Worm (Caenorhabditis elegans) whole organism, mixed stage, embryonic: ENCODE data around the gene C27B7.5.

Source experiments
- M03D4.4 ChIP-seq: sonication (generic microtip); optimal IDR thresholded peaks from 2 replicates; lab custom pipeline; 2017; ENCODE audit warnings: mild to moderate bottlenecking, missing genetic modification characterization, missing compliant biosample characterization
- bed-3 ChIP-seq: fragments of 200-800 bp; sonication (Bioruptor generic); optimal IDR thresholded peaks from 3 replicates; lab custom pipeline; 2018; ENCODE audit warnings: mild to moderate bottlenecking, missing genetic modification characterization, moderate library complexity, missing compliant biosample characterization
- blmp-1 ChIP-seq: fragments of 150-350 bp; optimal IDR thresholded peaks from 2 replicates; lab custom pipeline; 2014; ENCODE audit warnings: missing biosample characterization, missing genetic modification characterization
- ceh-39 ChIP-seq: fragments of 150-350 bp; optimal IDR thresholded peaks from 2 replicates; lab custom pipeline; 2014; ENCODE audit warnings: missing biosample characterization, missing genetic modification characterization
- ceh-43 ChIP-seq: fragments of 200-800 bp; sonication (Bioruptor generic); optimal IDR thresholded peaks from 2 replicates; lab custom pipeline; 2018; ENCODE audit warnings: mild to moderate bottlenecking, missing genetic modification characterization, moderate library complexity, missing compliant biosample characterization
- ceh-83 ChIP-seq: fragments of 200-800 bp; sonication (Bioruptor generic); optimal IDR thresholded peaks from 2 replicates; lab custom pipeline; 2018; ENCODE audit warnings: mild to moderate bottlenecking, missing genetic modification characterization, missing compliant biosample characterization
- ces-1 ChIP-seq: fragments of 150-350 bp; optimal IDR thresholded peaks from 2 replicates; lab custom pipeline; 2014; ENCODE audit warnings: missing biosample characterization, missing genetic modification reagents, missing genetic modification characterization
- cnd-1 ChIP-seq: fragments of 200-800 bp; sonication (Bioruptor generic); optimal IDR thresholded peaks from 2 replicates; lab custom pipeline; 2018; ENCODE audit warnings: mild to moderate bottlenecking, missing genetic modification characterization, missing compliant biosample characterization
- drap-1 ChIP-seq: fragments of 200-800 bp; sonication (Bioruptor generic); optimal IDR thresholded peaks from 3 replicates; lab custom pipeline; 2018; ENCODE audit warnings: mild to moderate bottlenecking, missing genetic modification characterization, missing compliant biosample characterization
- elt-1 ChIP-seq: sonication (generic microtip); optimal IDR thresholded peaks from 2 replicates; lab custom pipeline; 2017; ENCODE audit warnings: missing genetic modification characterization, mild to moderate bottlenecking, missing compliant biosample characterization, antibody characterized with exemption, moderate library complexity, borderline replicate concordance; ENCODE audit not compliant: insufficient read depth
- elt-3 ChIP-seq: fragments of 150-350 bp; optimal IDR thresholded peaks from 2 replicates; lab custom pipeline; 2014; ENCODE audit warnings: missing biosample characterization, missing genetic modification characterization
- flh-1 ChIP-seq: fragments of 200-800 bp; sonication (Bioruptor generic); optimal IDR thresholded peaks from 2 replicates; lab custom pipeline; 2018; ENCODE audit warnings: mild to moderate bottlenecking, missing genetic modification characterization, moderate library complexity, missing compliant biosample characterization
- ham-2 ChIP-seq: fragments of 200-800 bp; sonication (Bioruptor generic); optimal IDR thresholded peaks from 2 replicates; lab custom pipeline; 2018; ENCODE audit warnings: mild to moderate bottlenecking, missing genetic modification characterization, missing compliant biosample characterization
- hlh-1 ChIP-seq: fragments of 150-350 bp; optimal IDR thresholded peaks from 2 replicates; lab custom pipeline; 2014; ENCODE audit warnings: missing biosample characterization, missing genetic modification reagents, missing genetic modification characterization
- lin-13 ChIP-seq: fragments of 150-350 bp; optimal IDR thresholded peaks from 2 replicates; lab custom pipeline; 2014; ENCODE audit warnings: missing biosample characterization, missing genetic modification characterization
- lin-32 ChIP-seq: fragments of 200-800 bp; sonication (Bioruptor generic); optimal IDR thresholded peaks from 2 replicates; lab custom pipeline; 2018; ENCODE audit warnings: mild to moderate bottlenecking, missing genetic modification characterization, missing compliant biosample characterization
- lsy-2 ChIP-seq: fragments of 150-350 bp; optimal IDR thresholded peaks from 2 replicates; lab custom pipeline; 2014; ENCODE audit warnings: missing biosample characterization, missing genetic modification characterization
- mab-5 ChIP-seq: fragments of 150-350 bp; optimal IDR thresholded peaks from 2 replicates; lab custom pipeline; 2014; ENCODE audit warnings: missing biosample characterization, missing genetic modification characterization
- mep-1 ChIP-seq: fragments of 150-350 bp; optimal IDR thresholded peaks from 2 replicates; lab custom pipeline; 2017; ENCODE audit warnings: missing biosample characterization, missing genetic modification reagents, missing genetic modification characterization, inconsistent platforms
- mls-2 ChIP-seq: sonication (generic microtip); optimal IDR thresholded peaks from 2 replicates; lab custom pipeline; 2016; ENCODE audit warnings: mild to moderate bottlenecking, missing genetic modification characterization, moderate library complexity, missing compliant biosample characterization
- nhr-12 ChIP-seq: fragments of 150-350 bp; optimal IDR thresholded peaks from 2 replicates; lab custom pipeline; 2014; ENCODE audit warnings: missing biosample characterization, missing genetic modification characterization
- nhr-2 ChIP-seq: fragments of 150-350 bp; optimal IDR thresholded peaks from 2 replicates; lab custom pipeline; 2014; ENCODE audit warnings: missing biosample characterization, missing genetic modification characterization
- nhr-237 ChIP-seq: fragments of 150-350 bp; optimal IDR thresholded peaks from 2 replicates; lab custom pipeline; 2014; ENCODE audit warnings: missing biosample characterization, missing genetic modification characterization
- nhr-76 ChIP-seq: sonication (generic microtip); optimal IDR thresholded peaks from 2 replicates; lab custom pipeline; 2017; ENCODE audit warnings: missing biosample characterization, missing genetic modification characterization
- pha-4 ChIP-seq: fragments of 150-350 bp; optimal IDR thresholded peaks from 2 replicates; lab custom pipeline; 2018; ENCODE audit warnings: missing biosample characterization, missing genetic modification reagents, missing genetic modification characterization
- sem-2 ChIP-seq: fragments of 200-800 bp; sonication (Bioruptor generic); optimal IDR thresholded peaks from 2 replicates; lab custom pipeline; 2018; ENCODE audit warnings: mild to moderate bottlenecking, missing genetic modification characterization, missing compliant biosample characterization
- snpc-4 ChIP-seq: fragments of 150-350 bp; optimal IDR thresholded peaks from 2 replicates; lab custom pipeline; 2014; ENCODE audit warnings: missing biosample characterization, missing genetic modification characterization
- sptf-1 ChIP-seq: sonication (generic microtip); optimal IDR thresholded peaks from 2 replicates; lab custom pipeline; 2017; ENCODE audit warnings: mild to moderate bottlenecking, missing genetic modification characterization, moderate library complexity, missing compliant biosample characterization
- tbx-8 ChIP-seq: fragments of 200-800 bp; sonication (Bioruptor generic); optimal IDR thresholded peaks from 2 replicates; lab custom pipeline; 2018; ENCODE audit warnings: mild to moderate bottlenecking, missing genetic modification characterization, moderate library complexity, missing compliant biosample characterization
- unc-120 ChIP-seq: sonication (generic microtip); optimal IDR thresholded peaks from 2 replicates; lab custom pipeline; 2017; ENCODE audit warnings: missing genetic modification characterization, missing compliant biosample characterization; ENCODE audit not compliant: poor library complexity, severe bottlenecking
- unc-39 ChIP-seq: fragments of 150-350 bp; optimal IDR thresholded peaks from 2 replicates; lab custom pipeline; 2014; ENCODE audit warnings: missing biosample characterization, missing genetic modification characterization
- unc-62 ChIP-seq: fragments of 150-350 bp; optimal IDR thresholded peaks from 2 replicates; lab custom pipeline; 2014; ENCODE audit warnings: missing biosample characterization, missing genetic modification reagents, missing genetic modification characterization
- zip-8 ChIP-seq: fragments of 150-350 bp; optimal IDR thresholded peaks from 2 replicates; lab custom pipeline; 2014; ENCODE audit warnings: missing biosample characterization, missing genetic modification characterization
- ztf-11 ChIP-seq: fragments of 150-350 bp; optimal IDR thresholded peaks from 2 replicates; lab custom pipeline; 2014; ENCODE audit warnings: missing biosample characterization, missing genetic modification characterization

Gene C27B7.5

DNA sequence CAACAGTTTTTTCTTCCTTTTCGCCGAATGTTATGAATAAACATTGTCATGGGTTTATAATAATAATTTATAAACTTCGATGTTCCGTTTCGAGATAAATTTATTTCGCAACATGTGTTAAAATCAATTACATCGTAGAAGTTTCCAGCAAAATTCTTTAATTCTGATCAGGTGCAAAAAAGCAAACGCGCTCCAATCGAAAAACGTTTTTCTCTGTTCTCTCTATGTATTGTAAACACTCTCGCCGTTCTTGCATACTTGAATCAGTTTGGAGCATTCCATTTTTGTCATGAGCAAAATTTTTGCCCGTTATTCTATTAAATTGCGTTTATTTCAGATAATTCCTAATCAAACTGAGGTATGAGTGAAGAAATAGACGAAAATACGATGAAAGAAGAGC lies 7.7 kb upstream of the C27B7.5 start, which contains the start of gene rad-54.L2:
Gene rad-54.L2 (plus strand): TSS at position 332 of the 400 bp plus-strand sequence.
- TF ChIP-seq hlh-1 (tag; lab: Kevin White, UChicago) (peak; percentile 21), unc-39 (tag; lab: Kevin White, UChicago) (no peak), nhr-237 (tag; lab: Kevin White, UChicago) (peak; percentile 58), ceh-83 (GFP tag; lab: Kevin White, UChicago) (no peak), cnd-1 (tag; lab: Kevin White, UChicago) (no peak), mls-2 (tag; lab: Kevin White, UChicago) (no peak), nhr-76 (tag; lab: Kevin White, UChicago) (no peak), lin-13 (tag; lab: Kevin White, UChicago) (no peak), mep-1 (tag; lab: Kevin White, UChicago) (peak; percentile 22), blmp-1 (no peak), unc-120 (tag; lab: Kevin White, UChicago) (peak; percentile 58), ztf-11 (tag; lab: Kevin White, UChicago) (no peak), ceh-39 (tag; lab: Kevin White, UChicago) (peak; percentile 20), drap-1 (GFP tag; lab: Kevin White, UChicago) (no peak), ceh-43 (GFP tag; lab: Kevin White, UChicago) (no peak), mab-5 (tag; lab: Kevin White, UChicago) (no peak), nhr-12 (tag; lab: Kevin White, UChicago) (no peak), unc-62 (GFP tag; lab: Kevin White, UChicago) (no peak), bed-3 (GFP tag; lab: Kevin White, UChicago) (no peak), M03D4.4 (tag; lab: Kevin White, UChicago) (no peak), sptf-1 (no peak), elt-1 (tag; lab: Kevin White, UChicago) (no peak), snpc-4 (no peak), tbx-8 (GFP tag; lab: Kevin White, UChicago) (no peak), ces-1 (GFP tag; lab: Kevin White, UChicago) (peak; percentile 57), lsy-2 (tag; lab: Kevin White, UChicago) (peak; percentile 40), lin-32 (no peak), sem-2 (no peak), ham-2 (GFP tag; lab: Kevin White, UChicago) (no peak), pha-4 (peak; percentile 90)
- TF ChIP-seq, all 35 proteins: peak for 8

ce11 chrIV:8906164-8906563 lies 4.7 kb downstream of the C27B7.5 start, which contains the start of gene C27B7.6:
Gene C27B7.6 (minus strand): TSS chrIV:8906345.
- no peak for TF ChIP-seq elt-1 (tag; lab: Kevin White, UChicago)
- TF ChIP-seq unc-62 (GFP tag; lab: Kevin White, UChicago) = peak; percentile 43
- no peak for TF ChIP-seq nhr-237 (tag; lab: Kevin White, UChicago)
- no peak for TF ChIP-seq ceh-43 (GFP tag; lab: Kevin White, UChicago)
- TF ChIP-seq pha-4 = no peak

DNA sequence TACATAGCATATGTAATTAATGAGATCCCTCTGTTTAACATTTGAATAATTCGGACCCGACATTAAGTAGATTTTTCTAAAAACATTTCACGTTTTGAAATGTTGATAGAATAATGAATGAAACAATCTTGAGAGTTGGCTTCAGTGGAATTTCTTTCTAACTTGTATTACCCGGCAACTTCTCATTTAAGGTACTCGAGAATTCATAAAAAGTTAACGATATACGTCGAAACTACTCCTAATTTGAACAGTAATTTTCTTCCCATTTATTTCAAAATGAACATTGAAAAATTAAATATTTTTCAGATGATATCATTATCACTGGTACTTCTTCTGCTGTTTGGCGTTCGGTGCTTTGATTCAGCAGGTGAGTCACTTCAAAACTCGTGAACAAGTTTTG lies 5.3 kb downstream of the C27B7.5 start, which contains the start of gene C27B7.7:
Gene C27B7.7 (plus strand): TSS at position 301 of the 400 bp plus-strand sequence.
- TF ChIP-seq drap-1 (GFP tag; lab: Kevin White, UChicago) (no peak), ztf-11 (tag; lab: Kevin White, UChicago) (no peak), blmp-1 (no peak), nhr-2 (no peak), sptf-1 (no peak), flh-1 (GFP tag; lab: Kevin White, UChicago) (no peak), nhr-237 (tag; lab: Kevin White, UChicago) (no peak), nhr-12 (tag; lab: Kevin White, UChicago) (no peak), ham-2 (GFP tag; lab: Kevin White, UChicago) (no peak), cnd-1 (tag; lab: Kevin White, UChicago) (no peak), mep-1 (tag; lab: Kevin White, UChicago) (no peak), lsy-2 (tag; lab: Kevin White, UChicago) (no peak), bed-3 (GFP tag; lab: Kevin White, UChicago) (no peak), lin-32 (no peak), pha-4 (no peak), snpc-4 (no peak), sem-2 (no peak), ceh-39 (tag; lab: Kevin White, UChicago) (no peak), zip-8 (no peak)
- TF ChIP-seq, all 35 proteins: peak for 0

ce11 chrIV:8914187-8914586 lies 12.7 kb downstream of the C27B7.5 start:
- no peak for TF ChIP-seq bed-3 (GFP tag; lab: Kevin White, UChicago)
- TF ChIP-seq M03D4.4 (tag; lab: Kevin White, UChicago) = no peak
- TF ChIP-seq zip-8 = peak; percentile 31
- TF ChIP-seq lin-13 (tag; lab: Kevin White, UChicago) = no peak
- no peak for TF ChIP-seq elt-3
- TF ChIP-seq, all 35 proteins: peak for 1
